Fruit fly (Drosophila melanogaster): Measurements from ENCODE around the gene CG14132.

CG14132 gene

DNA sequence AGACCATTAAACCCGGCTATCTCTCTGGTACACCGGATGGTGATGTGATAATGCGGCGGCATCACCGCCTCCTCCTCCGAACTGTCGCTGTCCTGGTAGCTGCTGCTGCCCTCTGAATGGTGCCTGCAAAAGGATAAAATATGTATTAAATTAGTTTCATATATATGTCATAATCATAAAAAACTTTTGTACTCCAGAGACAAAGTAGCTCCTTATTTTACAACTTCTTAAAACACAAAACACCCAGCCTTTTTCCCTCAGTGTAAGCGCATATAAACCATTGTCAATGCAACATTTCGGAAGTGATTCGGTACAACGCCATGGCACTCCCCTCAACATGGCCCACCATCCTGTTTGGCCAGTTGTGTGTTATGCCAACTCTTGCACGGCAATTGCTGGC is 13.4 kb downstream of the CG14132 start:
- TF ChIP-seq Mio (GFP tag; optimal IDR thresholded peaks at IDR 0.05) (no peak), tai (GFP tag; optimal IDR thresholded peaks at IDR 0.05) (no peak), sage (GFP tag; optimal IDR thresholded peaks at IDR 0.05) (no peak), HLH106 (tag; optimal IDR thresholded peaks at IDR 0.05) (no peak)

DNA sequence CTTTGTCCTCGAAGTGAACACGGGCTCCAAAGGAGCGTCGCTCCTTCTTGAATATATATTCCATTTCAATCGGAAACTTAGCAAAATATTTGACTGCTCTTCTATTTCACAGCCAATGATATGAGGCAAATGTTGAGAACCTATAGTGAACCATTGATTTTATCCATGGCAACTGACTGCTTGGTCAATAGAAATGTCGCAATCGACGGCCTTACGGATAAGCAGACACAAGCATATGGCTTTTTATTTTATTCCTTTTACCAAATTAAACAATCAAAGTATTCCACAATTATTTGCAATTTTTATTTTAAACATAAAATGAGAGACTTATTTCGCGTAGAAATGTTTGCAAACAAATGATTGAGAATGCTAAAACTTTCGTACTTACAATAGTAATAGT is 15.9 kb downstream of the CG14132 start, which contains the start of gene Dnai2:
Gene Dnai2 (minus strand): TSS at position 101 of the 400 bp plus-strand sequence.
- TF ChIP-seq HLH106 (tag; optimal IDR thresholded peaks at IDR 0.05) (no peak), Hnf4 (GFP tag; optimal IDR thresholded peaks at IDR 0.05) (no peak), OdsH (GFP tag; optimal IDR thresholded peaks at IDR 0.05) (no peak), ey (GFP tag; optimal IDR thresholded peaks at IDR 0.05) (no peak), Mio (GFP tag; optimal IDR thresholded peaks at IDR 0.05) (no peak)

DNA sequence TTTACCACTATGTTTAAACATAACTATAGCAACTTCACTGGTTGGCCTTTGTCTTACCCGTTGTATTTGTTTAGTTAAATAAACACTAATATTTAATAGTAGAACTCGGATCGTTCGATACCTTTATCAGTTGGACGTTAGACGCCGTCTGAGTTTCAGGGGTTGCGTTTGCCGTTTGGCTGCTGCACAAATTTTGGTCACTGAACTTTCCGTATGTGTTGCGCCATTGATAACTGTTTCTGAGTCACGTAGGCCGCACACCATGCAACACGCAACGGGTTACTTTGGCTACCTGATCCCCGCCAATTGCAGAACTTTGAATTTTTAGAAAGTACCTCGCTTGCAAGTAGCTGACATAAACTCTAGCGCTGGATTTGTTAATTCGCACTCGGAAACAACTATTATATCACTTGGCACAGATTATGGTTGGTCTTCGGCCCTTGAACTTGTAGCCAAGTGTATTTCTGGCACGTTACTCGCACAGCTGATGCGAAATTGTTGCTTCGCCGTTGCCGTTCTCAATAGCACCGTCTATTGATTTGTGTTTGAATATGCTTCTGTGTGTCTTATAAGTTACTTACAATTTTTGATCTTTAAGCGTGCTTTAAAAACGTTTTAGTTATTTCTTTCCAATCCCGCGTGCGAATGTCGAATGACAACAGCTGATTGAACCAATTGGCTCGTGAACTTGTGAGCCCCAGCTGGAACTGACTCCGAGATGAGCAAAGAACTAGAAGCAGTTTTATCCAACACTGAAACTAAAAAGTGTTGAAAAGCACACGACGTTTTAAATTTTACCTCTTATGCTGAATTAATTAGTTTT is 18.6 kb downstream of the CG14132 start, which contains the start of gene Dph1:
Gene Dph1 (minus strand): TSS at position 670 of the 823 bp plus-strand sequence.
- TF ChIP-seq rgr (GFP tag; optimal IDR thresholded peaks at IDR 0.05) (peak; percentile 91), ey (GFP tag; optimal IDR thresholded peaks at IDR 0.05) (peak; percentile 88), Myc (optimal IDR thresholded peaks at IDR 0.05) (peak; percentile 42), dmrt93B (GFP tag; optimal IDR thresholded peaks at IDR 0.05) (peak; percentile 82), OdsH (GFP tag; optimal IDR thresholded peaks at IDR 0.05) (peak; percentile 84), Hr83 (GFP tag; optimal IDR thresholded peaks at IDR 0.05; ENCODE audit: poor library complexity, severe bottlenecking) (peak; percentile 62), N (GFP tag; optimal IDR thresholded peaks at IDR 0.05) (no peak), Jra (GFP tag; optimal IDR thresholded peaks at IDR 0.05) (peak; percentile 69), sage (GFP tag; optimal IDR thresholded peaks at IDR 0.05) (peak; percentile 7), Sp1 (GFP tag; optimal IDR thresholded peaks at IDR 0.05) (peak; percentile 81), Vsx2 (GFP tag; optimal IDR thresholded peaks at IDR 0.05; ENCODE audit: partially characterized antibody) (no peak), Rel (GFP tag; optimal IDR thresholded peaks at IDR 0.05) (peak; percentile 58), Rel (tag; optimal IDR thresholded peaks at IDR 0.05) (peak; percentile 39), h (GFP tag; optimal IDR thresholded peaks at IDR 0.05) (peak; percentile 88), Dfd (GFP tag; optimal IDR thresholded peaks at IDR 0.05) (no peak), Mio (GFP tag; optimal IDR thresholded peaks at IDR 0.05) (no peak), Abd-B (GFP tag; optimal IDR thresholded peaks at IDR 0.05) (no peak), psq (GFP tag; optimal IDR thresholded peaks at IDR 0.05) (peak; percentile 77), Hnf4 (GFP tag; optimal IDR thresholded peaks at IDR 0.05) (peak; percentile 48), sv (GFP tag; optimal IDR thresholded peaks at IDR 0.05) (peak; percentile 62), jim (GFP tag; optimal IDR thresholded peaks at IDR 0.05) (no peak), foxo (GFP tag; optimal IDR thresholded peaks at IDR 0.05) (peak in 1 of 2 experiments; percentile 91), woc (GFP tag; optimal IDR thresholded peaks at IDR 0.05) (peak; percentile 74), brk (GFP tag; optimal IDR thresholded peaks at IDR 0.05) (peak; percentile 61), HLH106 (tag; optimal IDR thresholded peaks at IDR 0.05) (peak; percentile 76), CG32264 (GFP tag; optimal IDR thresholded peaks at IDR 0.05) (peak; percentile 70), br (GFP tag; optimal IDR thresholded peaks at IDR 0.05) (peak; percentile 90), fru (GFP tag; optimal IDR thresholded peaks at IDR 0.05) (peak; percentile 90)

dm6 chr3L:11695827-11696226 is 19.3 kb downstream of the CG14132 start:
- TF ChIP-seq sage (GFP tag; optimal IDR thresholded peaks at IDR 0.05) (no peak), Rel (GFP tag; optimal IDR thresholded peaks at IDR 0.05) (no peak), Rel (tag; optimal IDR thresholded peaks at IDR 0.05) (peak; percentile 88), dl (GFP tag; optimal IDR thresholded peaks at IDR 0.05; ENCODE audit: insufficient read depth in 1 of 2, partially characterized antibody in 2 of 2) (no peak), Vsx2 (GFP tag; optimal IDR thresholded peaks at IDR 0.05; ENCODE audit: partially characterized antibody) (peak; percentile 77), GATAd (GFP tag; optimal IDR thresholded peaks at IDR 0.05) (no peak), usp (GFP tag; optimal IDR thresholded peaks at IDR 0.05) (no peak), h (GFP tag; optimal IDR thresholded peaks at IDR 0.05) (no peak), CG9705 (GFP tag; optimal IDR thresholded peaks at IDR 0.05) (no peak), ey (GFP tag; optimal IDR thresholded peaks at IDR 0.05) (no peak)

Measured in whole organism, wandering third instar larva.